Fruit fly (Drosophila melanogaster): ENCODE measurements around the gene Atg4b.

Gene Atg4b

DNA sequence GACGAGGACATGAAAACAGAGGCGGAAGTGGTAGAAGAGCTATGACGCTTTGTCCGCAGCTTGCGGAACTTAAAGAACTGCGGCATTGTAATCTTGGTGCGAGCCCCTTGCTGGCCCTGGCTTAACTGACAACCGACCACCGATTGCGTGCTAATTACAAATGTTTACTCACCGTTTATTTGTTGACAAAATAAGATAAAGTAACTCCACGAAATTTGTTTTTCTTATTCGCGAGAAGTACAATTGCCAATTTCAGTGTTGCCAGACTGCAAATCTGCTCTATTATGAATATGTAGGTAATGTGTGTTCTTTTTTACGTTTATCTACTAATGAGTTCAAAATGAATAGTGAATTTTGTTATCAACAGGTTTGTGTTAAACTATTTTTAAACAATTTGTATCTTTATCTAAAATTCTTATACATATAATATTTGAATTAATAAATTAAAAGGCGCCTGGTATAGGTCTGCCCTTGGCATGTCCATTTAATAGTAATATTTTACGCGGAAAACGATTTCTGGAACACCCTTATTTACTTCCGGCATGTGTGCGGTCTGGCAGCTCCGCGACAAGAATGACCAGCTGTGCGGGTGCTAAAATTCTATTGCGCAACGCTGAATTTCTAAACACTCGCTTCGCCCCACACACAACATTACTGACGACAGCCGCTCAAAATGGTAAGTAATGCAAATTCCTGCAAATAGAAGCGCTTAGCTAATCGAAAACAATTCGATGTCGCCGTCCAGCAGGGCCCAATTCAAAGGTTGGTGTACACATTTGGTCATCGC, at the start of gene Atg4b, which contains the start of gene Hibch (continued):
- TF ChIP-seq CG9215 (GFP tag; IDR thresholded peaks at IDR 0.05) (peak; percentile 86), CG1024 (GFP tag; IDR thresholded peaks at IDR 0.05) (no peak), CG33557 (GFP tag; optimal IDR thresholded peaks at IDR 0.05) (peak; percentile 84), CG5245 (GFP tag; optimal IDR thresholded peaks at IDR 0.05) (peak; percentile 70), CG9609 (GFP tag; optimal IDR thresholded peaks at IDR 0.05) (peak; percentile 1), Dll (GFP tag; IDR thresholded peaks at IDR 0.05; ENCODE audit: partially characterized antibody) (no peak), CG10543 (GFP tag; optimal IDR thresholded peaks at IDR 0.05) (peak; percentile 96), CG12744 (GFP tag; optimal IDR thresholded peaks at IDR 0.05) (no peak), ewg (GFP tag; optimal IDR thresholded peaks at IDR 0.05) (peak; percentile 98), gsb-n (tag; optimal IDR thresholded peaks at IDR 0.05) (no peak), CG15073 (GFP tag; optimal IDR thresholded peaks at IDR 0.05) (no peak), CG31441 (GFP tag; IDR thresholded peaks at IDR 0.05) (peak; percentile 93), CG15601 (tag; optimal IDR thresholded peaks at IDR 0.05) (peak; percentile 79), hkb (optimal IDR thresholded peaks at IDR 0.05) (no peak), hkb (GFP tag; IDR thresholded peaks at IDR 0.05) (peak; percentile 57; the same call in 1 of the 2 replicates), CG11504 (tag; optimal IDR thresholded peaks at IDR 0.05) (no peak), CG10654 (GFP tag; optimal IDR thresholded peaks at IDR 0.05) (peak; percentile 76), CG14441 (GFP tag; IDR thresholded peaks at IDR 0.05) (peak; percentile 78), fru (optimal IDR thresholded peaks at IDR 0.05) (no peak), crp (GFP tag; optimal IDR thresholded peaks at IDR 0.05) (peak; percentile 48 to 91), Dp (GFP tag; optimal IDR thresholded peaks at IDR 0.05) (peak; percentile 5), Sox100B (GFP tag; optimal IDR thresholded peaks at IDR 0.05) (no peak), CG8290 (GFP tag; optimal IDR thresholded peaks at IDR 0.05) (no peak), CG8290 (tag; optimal IDR thresholded peaks at IDR 0.05) (peak; percentile 48 to 54), gem (tag; optimal IDR thresholded peaks at IDR 0.05) (peak; percentile 92), Spps (tag; optimal IDR thresholded peaks at IDR 0.05) (peak; percentile 65), onecut (GFP tag; IDR thresholded peaks at IDR 0.05) (peak; percentile 49), CG1233 (GFP tag; optimal IDR thresholded peaks at IDR 0.05) (peak; percentile 80), CG9817 (tag; optimal IDR thresholded peaks at IDR 0.05) (peak; percentile 90), Lim3 (GFP tag; IDR thresholded peaks at IDR 0.05) (0 out of 2 replicates have a peak, but pooled peaks have one; percentile 25), CG11093 (GFP tag; IDR thresholded peaks at IDR 0.05) (peak; percentile 73; the same call in 2 of the 3 replicates), pan (optimal IDR thresholded peaks at IDR 0.05) (no peak), pan (GFP tag; optimal IDR thresholded peaks at IDR 0.05 in 1 of 2, IDR thresholded peaks at IDR 0.05 in 1 of 2) (peak in 1 of 2 experiments; percentile 83), CG43689 (GFP tag; IDR thresholded peaks at IDR 0.05) (peak; percentile 59; the same call in 1 of the 2 replicates), ro (GFP tag; IDR thresholded peaks at IDR 0.05) (peak; percentile 20; the same call in 1 of the 2 replicates), emc (GFP tag; optimal IDR thresholded peaks at IDR 0.05) (no peak), crol (GFP tag; IDR thresholded peaks at IDR 0.05) (no peak), nom (GFP tag; optimal IDR thresholded peaks at IDR 0.05) (peak; percentile 75), CG15514 (GFP tag; optimal IDR thresholded peaks at IDR 0.05) (peak; percentile 84), oc (tag; optimal IDR thresholded peaks at IDR 0.05) (no peak), CrebB (tag; optimal IDR thresholded peaks at IDR 0.05) (peak; percentile 35), psq (GFP tag; optimal IDR thresholded peaks at IDR 0.05) (peak; percentile 20), CG4424 (GFP tag; optimal IDR thresholded peaks at IDR 0.05) (peak; percentile 83), kni (GFP tag; optimal IDR thresholded peaks at IDR 0.05) (peak; percentile 77), Usf (GFP tag; optimal IDR thresholded peaks at IDR 0.05) (peak; percentile 52), fd64A (GFP tag; optimal IDR thresholded peaks at IDR 0.05) (no peak), seq (GFP tag; IDR thresholded peaks at IDR 0.05) (peak; percentile 68), caup (GFP tag; optimal IDR thresholded peaks at IDR 0.05; ENCODE audit: severe bottlenecking) (peak; percentile 82), bigmax (GFP tag; optimal IDR thresholded peaks at IDR 0.05) (no peak), br (optimal IDR thresholded peaks at IDR 0.05) (no peak)
